Worm (Caenorhabditis elegans): ENCODE results near the gene srw-85.

Gene srw-85

ce11 chrV:19436307-19436706 lies 5.4 kb upstream of the srw-85 start, which contains the start of gene C25F9.14:
TSS of gene C25F9.14 (plus strand) at chrV:19436484.
- TF ChIP-seq efl-1 (optimal IDR thresholded peaks at IDR 0.05) (no peak), efl-1 (GFP tag; optimal IDR thresholded peaks at IDR 0.05 in 1 of 2) (peak in 1 of 2 experiments; percentile 21), nhr-19 (GFP tag; conservative IDR thresholded peaks at IDR 0.05) (no peak)

- TF ChIP-seq efl-1 (optimal IDR thresholded peaks at IDR 0.05): no peak
- TF ChIP-seq efl-1 (GFP tag; optimal IDR thresholded peaks at IDR 0.05 in 1 of 2): peak in 1 of 2 experiments; percentile 40
- no peak for TF ChIP-seq ama-1 (optimal IDR thresholded peaks at IDR 0.05)
- TF ChIP-seq lin-35 (GFP tag; optimal IDR thresholded peaks at IDR 0.05): peak in 1 of 2 experiments; percentile 15
- TF ChIP-seq nhr-85 (tag): no peak
Measured at ce11 chrV:19433806-19434437, 3.0 kb upstream of the srw-85 start, which contains the start of gene C25F9.16. TSS of gene C25F9.16 (plus strand) at chrV:19434387.

- TF ChIP-seq fkh-10 (GFP tag; optimal IDR thresholded peaks at IDR 0.05) (no peak), tlp-1 (tag; optimal IDR thresholded peaks at IDR 0.05) (no peak), nhr-90 (tag; optimal IDR thresholded peaks at IDR 0.05; ENCODE audit: poor library complexity) (no peak), unc-62 (GFP tag; optimal IDR thresholded peaks at IDR 0.05) (no peak), swsn-7 (tag; optimal IDR thresholded peaks at IDR 0.05) (no peak), fkh-4 (tag; optimal IDR thresholded peaks at IDR 0.05; ENCODE audit: borderline replicate concordance) (no peak), unc-130 (tag; optimal IDR thresholded peaks at IDR 0.05) (no peak), hlh-17 (GFP tag; optimal IDR thresholded peaks at IDR 0.05; ENCODE audit: borderline replicate concordance) (no peak), mab-9 (GFP tag; IDR thresholded peaks at IDR 0.05) (no peak), lir-3 (tag; optimal IDR thresholded peaks at IDR 0.05; ENCODE audit: poor library complexity) (no peak), egl-27 (tag; optimal IDR thresholded peaks at IDR 0.05) (no peak), elt-2 (tag; optimal IDR thresholded peaks at IDR 0.05) (no peak), dsc-1 (tag; optimal IDR thresholded peaks at IDR 0.05) (no peak), nhr-84 (tag; optimal IDR thresholded peaks at IDR 0.05) (no peak), nhr-85 (tag) (no peak)
Measured at ce11 chrV:19432972-19433371, 2.0 kb upstream of the srw-85 start, which contains the start of gene C25F9.11. TSS of gene C25F9.11 (minus strand) at chrV:19433072.

- TF ChIP-seq sup-37 (GFP tag; optimal IDR thresholded peaks at IDR 0.05) (no peak), elt-2 (tag; optimal IDR thresholded peaks at IDR 0.05) (peak; percentile 14)
Measured at ce11 chrV:19432030-19432429, 1.1 kb upstream of the srw-85 start.

- TF ChIP-seq nhr-12 (tag; optimal IDR thresholded peaks at IDR 0.05): no peak
- TF ChIP-seq nhr-19 (GFP tag; conservative IDR thresholded peaks at IDR 0.05): 0 out of 2 replicates have a peak, but pooled peaks have one; percentile 6
Measured at ce11 chrV:19430351-19430913, 504 bp downstream of the srw-85 start.

ce11 chrV:19429605-19430004 lies 1.3 kb downstream of the srw-85 start:
- TF ChIP-seq nhr-19 (GFP tag; conservative IDR thresholded peaks at IDR 0.05) (peak; percentile 29; the same call in 1 of the 2 replicates), unc-98 (GFP tag; IDR thresholded peaks at IDR 0.05) (no peak), elt-3 (tag; optimal IDR thresholded peaks at IDR 0.05) (no peak), efl-1 (optimal IDR thresholded peaks at IDR 0.05) (no peak), efl-1 (GFP tag; optimal IDR thresholded peaks at IDR 0.05 in 1 of 2) (no peak), rnt-1 (tag; optimal IDR thresholded peaks at IDR 0.05) (peak; percentile 38), ceh-63 (GFP tag; optimal IDR thresholded peaks at IDR 0.05) (no peak), lin-15B (tag; optimal IDR thresholded peaks at IDR 0.05) (no peak), ztf-11 (tag; optimal IDR thresholded peaks at IDR 0.05) (no peak), fkh-10 (GFP tag; optimal IDR thresholded peaks at IDR 0.05) (no peak), lin-13 (GFP tag; optimal IDR thresholded peaks at IDR 0.05) (no peak), nhr-20 (tag; optimal IDR thresholded peaks at IDR 0.05) (peak; percentile 61), skn-1 (tag; optimal IDR thresholded peaks at IDR 0.05) (no peak), lir-3 (tag; optimal IDR thresholded peaks at IDR 0.05; ENCODE audit: poor library complexity) (no peak), efl-3 (GFP tag; optimal IDR thresholded peaks at IDR 0.05) (no peak), lsy-2 (tag; optimal IDR thresholded peaks at IDR 0.05) (peak; percentile 13 to 15), nhr-85 (tag) (peak; percentile 95), dsc-1 (tag; optimal IDR thresholded peaks at IDR 0.05) (no peak), ces-1 (GFP tag; optimal IDR thresholded peaks at IDR 0.05) (no peak), aha-1 (tag; optimal IDR thresholded peaks at IDR 0.05) (no peak), pag-3 (tag; optimal IDR thresholded peaks at IDR 0.05; ENCODE audit: borderline replicate concordance, insufficient read depth) (no peak), lin-35 (GFP tag; optimal IDR thresholded peaks at IDR 0.05) (no peak), nhr-28 (tag; optimal IDR thresholded peaks at IDR 0.05) (no peak), blmp-1 (tag; optimal IDR thresholded peaks at IDR 0.05) (no peak), nhr-237 (tag; optimal IDR thresholded peaks at IDR 0.05) (no peak), hlh-4 (tag; optimal IDR thresholded peaks at IDR 0.05) (no peak)

Data from whole organism, L1 larva.